Worm (Caenorhabditis elegans): ENCODE measurements around the gene H03A11.2.

The H03A11.2 gene

ce11 chrX:15200146-15200545 is 30.3 kb downstream of the H03A11.2 start:
- peak; percentile 31 for TF ChIP-seq fkh-10 (GFP tag; optimal IDR thresholded peaks at IDR 0.05)
- no peak for TF ChIP-seq daf-12 (tag; optimal IDR thresholded peaks at IDR 0.05)
- TF ChIP-seq hmg-11 (tag; optimal IDR thresholded peaks at IDR 0.05) = no peak

- TF ChIP-seq ceh-28 (tag; optimal IDR thresholded peaks at IDR 0.05) (no peak), nhr-43 (tag; optimal IDR thresholded peaks at IDR 0.05; ENCODE audit: poor library complexity, severe bottlenecking) (no peak), aly-2 (tag; optimal IDR thresholded peaks at IDR 0.05) (no peak)
Measured at ce11 chrX:15199052-15199451, 31.4 kb downstream of the H03A11.2 start, which contains the start of gene snt-7. TSS of gene snt-7 (minus strand) at chrX:15199152.

ce11 chrX:15194283-15194682 is 36.2 kb downstream of the H03A11.2 start, which contains the start of gene phat-6:
TSS of gene phat-6 (minus strand) at chrX:15194383.
- TF ChIP-seq lin-39 (tag; optimal IDR thresholded peaks at IDR 0.05) = no peak

- TF ChIP-seq pha-4 (tag; optimal IDR thresholded peaks at IDR 0.05) (peak; percentile 16), lin-39 (tag; optimal IDR thresholded peaks at IDR 0.05) (peak; percentile 50), elt-2 (tag; optimal IDR thresholded peaks at IDR 0.05) (no peak)
Measured at ce11 chrX:15191370-15191769, 39.1 kb downstream of the H03A11.2 start.

- TF ChIP-seq ZK546.5 (tag; optimal IDR thresholded peaks at IDR 0.05) (no peak), lin-39 (tag; optimal IDR thresholded peaks at IDR 0.05) (peak; percentile 32)
Measured at ce11 chrX:15189823-15190222, 40.6 kb downstream of the H03A11.2 start, which contains the start of gene T10B10.4. TSS of gene T10B10.4 (plus strand) at chrX:15190123.

ce11 chrX:15188986-15189675 is 41.3 kb downstream of the H03A11.2 start:
- TF ChIP-seq fos-1 (tag; optimal IDR thresholded peaks at IDR 0.05) (no peak), elt-3 (tag; optimal IDR thresholded peaks at IDR 0.05) (no peak), nhr-28 (tag; optimal IDR thresholded peaks at IDR 0.05) (no peak), unc-39 (tag; optimal IDR thresholded peaks at IDR 0.05) (no peak), fkh-2 (tag; optimal IDR thresholded peaks at IDR 0.05) (no peak), egl-5 (tag; optimal IDR thresholded peaks at IDR 0.05) (peak; percentile 73), nhr-11 (tag; optimal IDR thresholded peaks at IDR 0.05) (no peak), nhr-67 (tag; optimal IDR thresholded peaks at IDR 0.05) (no peak), lin-39 (tag; optimal IDR thresholded peaks at IDR 0.05) (peak; percentile 92), ama-1 (optimal IDR thresholded peaks at IDR 0.05) (no peak), egl-27 (tag; optimal IDR thresholded peaks at IDR 0.05) (no peak), nhr-237 (tag; optimal IDR thresholded peaks at IDR 0.05) (no peak), eor-1 (tag; optimal IDR thresholded peaks at IDR 0.05) (no peak), nfya-1 (tag; optimal IDR thresholded peaks at IDR 0.05; ENCODE audit: insufficient read depth) (peak; percentile 85), nhr-76 (tag; optimal IDR thresholded peaks at IDR 0.05) (no peak), ztf-11 (tag; optimal IDR thresholded peaks at IDR 0.05) (no peak), nhr-23 (tag; optimal IDR thresholded peaks at IDR 0.05) (no peak), elt-2 (tag; optimal IDR thresholded peaks at IDR 0.05) (no peak), elt-1 (tag; optimal IDR thresholded peaks at IDR 0.05) (peak; percentile 37), daf-12 (tag; optimal IDR thresholded peaks at IDR 0.05) (no peak), mml-1 (tag; optimal IDR thresholded peaks at IDR 0.05) (no peak), skn-1 (tag; optimal IDR thresholded peaks at IDR 0.05) (no peak), mdl-1 (tag; optimal IDR thresholded peaks at IDR 0.05) (no peak), ZK546.5 (tag; optimal IDR thresholded peaks at IDR 0.05) (no peak), jun-1 (tag; optimal IDR thresholded peaks at IDR 0.05) (no peak), nhr-12 (tag; optimal IDR thresholded peaks at IDR 0.05) (no peak), sea-2 (GFP tag; optimal IDR thresholded peaks at IDR 0.05) (no peak), fkh-10 (GFP tag; optimal IDR thresholded peaks at IDR 0.05) (peak; percentile 63), lin-15B (tag; optimal IDR thresholded peaks at IDR 0.05) (peak; percentile 14), hmg-11 (tag; optimal IDR thresholded peaks at IDR 0.05) (peak; percentile 64), zag-1 (tag; optimal IDR thresholded peaks at IDR 0.05) (no peak), ceh-82 (tag; optimal IDR thresholded peaks at IDR 0.05) (no peak), aly-2 (tag; optimal IDR thresholded peaks at IDR 0.05) (no peak), R02D3.7 (tag; optimal IDR thresholded peaks at IDR 0.05) (no peak), ceh-9 (tag; optimal IDR thresholded peaks at IDR 0.05) (peak; percentile 66), tbx-2 (tag; optimal IDR thresholded peaks at IDR 0.05) (peak; percentile 66), pha-4 (tag; optimal IDR thresholded peaks at IDR 0.05) (peak; percentile 16), pqm-1 (tag; optimal IDR thresholded peaks at IDR 0.05) (no peak), snpc-4 (tag; optimal IDR thresholded peaks at IDR 0.05) (peak; percentile 69), unc-62 (GFP tag; optimal IDR thresholded peaks at IDR 0.05) (peak; percentile 72)
